Worm (Caenorhabditis elegans) whole organism, L3 larva: ENCODE measurements around the gene glb-28.

Source experiments
- ZK546.5 ChIP-seq: sonication (generic microtip); optimal IDR thresholded peaks from 2 replicates; lab custom pipeline; 2017; ENCODE audit warnings: missing biosample characterization, missing genetic modification characterization
- aly-2 ChIP-seq: fragments of 150-350 bp; optimal IDR thresholded peaks from 2 replicates; lab custom pipeline; 2014; ENCODE audit warnings: missing biosample characterization, missing genetic modification characterization
- ama-1 ChIP-seq: fragments of 150-350 bp; optimal IDR thresholded peaks from 2 replicates; lab custom pipeline; 2018
- elt-2 ChIP-seq: sonication (generic microtip); optimal IDR thresholded peaks from 2 replicates; lab custom pipeline; 2016; ENCODE audit warnings: missing genetic modification reagents, mild to moderate bottlenecking, missing genetic modification characterization, missing compliant biosample characterization
- jun-1 ChIP-seq: fragments of 150-350 bp; optimal IDR thresholded peaks from 2 replicates; lab custom pipeline; 2014; ENCODE audit warnings: missing biosample characterization, missing genetic modification reagents, missing genetic modification characterization
- lin-15B ChIP-seq: fragments of 150-350 bp; optimal IDR thresholded peaks from 2 replicates; lab custom pipeline; 2014; ENCODE audit warnings: missing biosample characterization, missing genetic modification characterization
- mml-1 ChIP-seq: fragments of 150-350 bp; sonication (generic microtip); optimal IDR thresholded peaks from 3 replicates; lab custom pipeline; 2014; ENCODE audit warnings: missing biosample characterization, missing genetic modification characterization
- nfya-1 ChIP-seq: sonication (generic microtip); optimal IDR thresholded peaks from 2 replicates; lab custom pipeline; 2017; ENCODE audit warnings: missing genetic modification characterization, mild to moderate bottlenecking, missing compliant biosample characterization, antibody characterized with exemption, moderate library complexity; ENCODE audit not compliant: insufficient read depth
- nhr-11 ChIP-seq: fragments of 150-350 bp; optimal IDR thresholded peaks from 2 replicates; lab custom pipeline; 2014; ENCODE audit warnings: missing biosample characterization, missing genetic modification characterization
- nhr-237 ChIP-seq: fragments of 150-350 bp; optimal IDR thresholded peaks from 2 replicates; lab custom pipeline; 2014; ENCODE audit warnings: missing biosample characterization, missing genetic modification characterization
- nhr-67 ChIP-seq: fragments of 150-350 bp; optimal IDR thresholded peaks from 2 replicates; lab custom pipeline; 2014; ENCODE audit warnings: missing biosample characterization, missing genetic modification characterization
- pqm-1 ChIP-seq: fragments of 150-350 bp; optimal IDR thresholded peaks from 2 replicates; lab custom pipeline; 2017; ENCODE audit warnings: missing biosample characterization, missing genetic modification characterization, inconsistent platforms
- unc-39 ChIP-seq: sonication (generic microtip); optimal IDR thresholded peaks from 4 replicates; lab custom pipeline; 2017; ENCODE audit warnings: missing biosample characterization, missing genetic modification characterization
- ztf-4 ChIP-seq: fragments of 150-350 bp; optimal IDR thresholded peaks from 2 replicates; lab custom pipeline; 2014; ENCODE audit warnings: missing biosample characterization, missing genetic modification characterization

- no peak for TF ChIP-seq nfya-1 (tag; lab: Kevin White, UChicago)
- TF ChIP-seq nhr-67 (tag; lab: Kevin White, UChicago), result no peak
- TF ChIP-seq nhr-11 (tag; lab: Kevin White, UChicago), result no peak
- no peak for TF ChIP-seq unc-39 (tag; lab: Kevin White, UChicago)
- TF ChIP-seq elt-2, result no peak
- TF ChIP-seq ztf-4, result no peak
- no peak for TF ChIP-seq lin-15B (tag; lab: Kevin White, UChicago)
- TF ChIP-seq aly-2 (tag; lab: Kevin White, UChicago), result no peak
- TF ChIP-seq nhr-237, result no peak
- TF ChIP-seq ama-1 (lab: Kevin White, UChicago), result no peak
- no peak for TF ChIP-seq jun-1
- TF ChIP-seq pqm-1 (tag; lab: Kevin White, UChicago), result no peak
- no peak for TF ChIP-seq ZK546.5 (tag; lab: Kevin White, UChicago)
- TF ChIP-seq mml-1, result no peak
Measured at ce11 chrX:15312681-15313080, 4.4 kb downstream of the glb-28 start.
